Worm (Caenorhabditis elegans): ENCODE data around the gene dpy-19.

ce11 chrIII:8639188-8639795, 28.0 kb downstream of the dpy-19 start, which contains the start of gene fip-1:
- no peak for TF ChIP-seq ets-4 (tag; optimal IDR thresholded peaks at IDR 0.05)
- TF ChIP-seq K02D7.2 (tag; optimal IDR thresholded peaks at IDR 0.05): no peak
- TF ChIP-seq nfya-1 (tag; optimal IDR thresholded peaks at IDR 0.05): no peak
- no peak for TF ChIP-seq Y22D7AL.16 (tag; optimal IDR thresholded peaks at IDR 0.05)
- TF ChIP-seq rnt-1 (tag; optimal IDR thresholded peaks at IDR 0.05): no peak
- no peak for TF ChIP-seq hlh-15 (tag; optimal IDR thresholded peaks at IDR 0.05)
- TF ChIP-seq C08G9.2 (tag; optimal IDR thresholded peaks at IDR 0.05): no peak
- TF ChIP-seq gmeb-2 (tag; optimal IDR thresholded peaks at IDR 0.05): no peak
- TF ChIP-seq sox-4 (tag; optimal IDR thresholded peaks at IDR 0.05): no peak

Data from whole organism, late embryonic.